Fruit fly (Drosophila melanogaster) whole organism, embryonic: ENCODE data around the gene CG31313.
A peak's percentile ranks its signal among the peaks of the same experiment; 100 is the strongest.

ENCODE experiments used
- Atf-2 ChIP-seq: fragments of 200-800 bp; sonication (Bioruptor generic); optimal IDR thresholded peaks from 2 replicates; lab custom pipeline; 2016; ENCODE audit warnings: missing biosample characterization, missing genetic modification characterization
- Bdp1 ChIP-seq: fragments of 200-800 bp; sonication (Bioruptor generic); optimal IDR thresholded peaks from 3 replicates; lab custom pipeline; 2016; ENCODE audit warnings: missing biosample characterization, missing genetic modification characterization
- CG11398 ChIP-seq: fragments of 200-800 bp; sonication (Bioruptor generic); optimal IDR thresholded peaks from 2 replicates; lab custom pipeline; 2016; ENCODE audit warnings: missing biosample characterization, missing genetic modification characterization
- CG12769 ChIP-seq: fragments of 200-800 bp; sonication (Bioruptor generic); optimal IDR thresholded peaks from 2 replicates; lab custom pipeline; 2019; ENCODE audit warnings: missing biosample characterization, mild to moderate bottlenecking, missing genetic modification characterization, moderate library complexity
- CG14860 ChIP-seq: fragments of 200-800 bp; sonication (Bioruptor generic); IDR thresholded peaks from 3 replicates; pipeline ENCODE4 v1.3.6; 2022; ENCODE audit warnings: missing biosample characterization, missing genetic modification characterization; ENCODE audit not compliant: partially characterized antibody
- CG14965 ChIP-seq: fragments of 200-800 bp; sonication (Bioruptor generic); optimal IDR thresholded peaks from 2 replicates; lab custom pipeline; 2016; ENCODE audit warnings: missing biosample characterization, missing genetic modification characterization, borderline replicate concordance
- CG15011 ChIP-seq: fragments of 200-800 bp; sonication (Bioruptor generic); optimal IDR thresholded peaks from 3 replicates; lab custom pipeline; 2018; ENCODE audit warnings: missing biosample characterization, mild to moderate bottlenecking, missing genetic modification characterization
- CG16815 ChIP-seq: fragments of 200-800 bp; sonication (Bioruptor generic); optimal IDR thresholded peaks from 3 replicates; lab custom pipeline; 2017; ENCODE audit warnings: missing biosample characterization, mild to moderate bottlenecking, missing genetic modification characterization
- CG17612 ChIP-seq: fragments of 200-800 bp; sonication (Bioruptor generic); IDR thresholded peaks from 2 replicates; pipeline ENCODE4 v1.3.6; 2022; ENCODE audit warnings: missing biosample characterization, missing genetic modification characterization
- CG17829 ChIP-seq: fragments of 200-800 bp; optimal IDR thresholded peaks from 2 replicates; lab custom pipeline; 2019; ENCODE audit warnings: missing biosample characterization, mild to moderate bottlenecking, missing genetic modification characterization, moderate library complexity
- CG34224 ChIP-seq: fragments of 200-800 bp; sonication (Bioruptor generic); IDR thresholded peaks from 3 replicates; pipeline ENCODE4 v1.3.6; 2022; ENCODE audit warnings: missing biosample characterization, missing genetic modification characterization; ENCODE audit not compliant: partially characterized antibody
- CG34422 ChIP-seq: fragments of 200-800 bp; sonication (Bioruptor generic); IDR thresholded peaks from 3 replicates; pipeline ENCODE4 v1.3.6; 2022; ENCODE audit warnings: missing biosample characterization, missing genetic modification characterization
- CG3847 ChIP-seq: fragments of 200-800 bp; sonication (Bioruptor generic); IDR thresholded peaks from 2 replicates; pipeline ENCODE4 v1.3.6; 2022; ENCODE audit warnings: missing biosample characterization, missing genetic modification characterization
- CG4360 ChIP-seq: fragments of 200-800 bp; sonication (Bioruptor generic); IDR thresholded peaks from 2 replicates; pipeline ENCODE4 v1.3.6; 2022; ENCODE audit warnings: missing biosample characterization, missing genetic modification characterization
- CG5953 ChIP-seq: fragments of 200-800 bp; sonication (Bioruptor generic); IDR thresholded peaks from 2 replicates; pipeline ENCODE4 v1.3.6; 2022; ENCODE audit warnings: missing biosample characterization, missing genetic modification characterization
- CG7372 ChIP-seq: fragments of 200-800 bp; sonication (Bioruptor generic); IDR thresholded peaks from 2 replicates; pipeline ENCODE4 v1.3.6; 2022; ENCODE audit warnings: missing biosample characterization, missing genetic modification characterization
- CG7556 ChIP-seq: fragments of 200-800 bp; sonication (Bioruptor generic); optimal IDR thresholded peaks from 2 replicates; lab custom pipeline; 2017; ENCODE audit warnings: missing biosample characterization, mild to moderate bottlenecking, missing genetic modification characterization
- CG7745 ChIP-seq: fragments of 200-800 bp; sonication (Bioruptor generic); optimal IDR thresholded peaks from 2 replicates; lab custom pipeline; 2018; ENCODE audit warnings: missing biosample characterization, mild to moderate bottlenecking, missing genetic modification characterization, moderate library complexity
- CG9609 ChIP-seq: fragments of 200-800 bp; sonication (Bioruptor generic); optimal IDR thresholded peaks from 3 replicates; lab custom pipeline; 2016; ENCODE audit warnings: missing biosample characterization, missing genetic modification characterization
- CG9727 ChIP-seq: fragments of 200-800 bp; sonication (Bioruptor generic); optimal IDR thresholded peaks from 3 replicates; lab custom pipeline; 2017; ENCODE audit warnings: missing biosample characterization, mild to moderate bottlenecking, missing genetic modification characterization
- Camta ChIP-seq: fragments of 200-800 bp; sonication (Bioruptor generic); optimal IDR thresholded peaks from 2 replicates; lab custom pipeline; 2016; ENCODE audit warnings: missing biosample characterization, missing genetic modification characterization
- Elba2 ChIP-seq: fragments of 200-800 bp; sonication (Bioruptor generic); optimal IDR thresholded peaks from 3 replicates; lab custom pipeline; 2016; ENCODE audit warnings: missing biosample characterization, missing genetic modification characterization
- Hr78 ChIP-seq, 2 experiments: fragments of 200-800 bp in 1 of 2; fragments of >200 bp in 1 of 2; sonication (Bioruptor generic) in 1 of 2; optimal IDR thresholded peaks; 2 replicates each; lab custom pipeline; 2017 to 2019; ENCODE audit warnings: missing biosample characterization in 2 of 2, missing genetic modification characterization in 2 of 2, mild to moderate bottlenecking in 1 of 2, moderate library complexity in 1 of 2
- Optix ChIP-seq: fragments of 200-800 bp; sonication (Bioruptor generic); IDR thresholded peaks from 3 replicates; pipeline ENCODE4 v1.3.6; 2022; ENCODE audit warnings: missing biosample characterization, missing genetic modification characterization
- Trl ChIP-seq, 3 experiments: fragments of >200 bp in 2 of 3; fragments of 200-800 bp in 1 of 3; sonication (Bioruptor generic) in 1 of 3; optimal IDR thresholded peaks; 2 replicates in 1 of 3; 3 replicates in 2 of 3; lab custom pipeline; 2016 to 2017; ENCODE audit warnings: missing biosample characterization in 1 of 3, missing genetic modification characterization in 1 of 3
- Vsx1 ChIP-seq: fragments of 200-800 bp; sonication (Bioruptor generic); optimal IDR thresholded peaks from 2 replicates; lab custom pipeline; 2017; ENCODE audit warnings: missing biosample characterization, mild to moderate bottlenecking, missing genetic modification characterization, missing genetic modification reagents
- abd-A ChIP-seq: fragments of 200-800 bp; sonication (Bioruptor generic); optimal IDR thresholded peaks from 3 replicates; lab custom pipeline; 2019; ENCODE audit warnings: missing biosample characterization, mild to moderate bottlenecking, missing genetic modification characterization, moderate library complexity
- ap ChIP-seq: fragments of 200-800 bp; sonication (Bioruptor generic); IDR thresholded peaks from 2 replicates; pipeline ENCODE4 v1.3.6; 2022; ENCODE audit warnings: missing biosample characterization, missing genetic modification characterization
- bigmax ChIP-seq: fragments of 200-800 bp; sonication (Bioruptor generic); optimal IDR thresholded peaks from 2 replicates; lab custom pipeline; 2018; ENCODE audit warnings: missing biosample characterization, mild to moderate bottlenecking, missing genetic modification characterization
- caup ChIP-seq: fragments of 200-800 bp; sonication (Bioruptor generic); optimal IDR thresholded peaks from 3 replicates; lab custom pipeline; 2017; ENCODE audit warnings: missing biosample characterization, mild to moderate bottlenecking, missing genetic modification characterization, moderate library complexity; ENCODE audit not compliant: severe bottlenecking
- ci ChIP-seq: fragments of 200-800 bp; sonication (Bioruptor generic); IDR thresholded peaks from 3 replicates; pipeline ENCODE4 v1.3.6; 2022; ENCODE audit warnings: missing biosample characterization, missing genetic modification characterization
- da ChIP-seq: fragments of 200-800 bp; sonication (Bioruptor generic); optimal IDR thresholded peaks from 2 replicates; lab custom pipeline; 2016; ENCODE audit warnings: missing biosample characterization, missing genetic modification characterization
- dm ChIP-seq: fragments of 200-800 bp; sonication (Bioruptor generic); optimal IDR thresholded peaks from 3 replicates; lab custom pipeline; 2016; ENCODE audit warnings: missing biosample characterization, missing genetic modification characterization
- fd64A ChIP-seq: fragments of 200-800 bp; sonication (Bioruptor generic); optimal IDR thresholded peaks from 3 replicates; lab custom pipeline; 2018; ENCODE audit warnings: missing biosample characterization, mild to moderate bottlenecking, missing genetic modification characterization
- gce ChIP-seq: fragments of 200-800 bp; sonication (Bioruptor generic); IDR thresholded peaks from 3 replicates; pipeline ENCODE4 v1.3.6; 2022; ENCODE audit warnings: missing biosample characterization, missing genetic modification characterization
- gcm2 ChIP-seq: fragments of 200-800 bp; sonication (Bioruptor generic); optimal IDR thresholded peaks from 2 replicates; lab custom pipeline; 2016; ENCODE audit warnings: missing biosample characterization, missing genetic modification characterization
- gem ChIP-seq: fragments of 200-800 bp; sonication (Bioruptor generic); optimal IDR thresholded peaks from 2 replicates; lab custom pipeline; 2019; ENCODE audit warnings: missing biosample characterization, mild to moderate bottlenecking, missing genetic modification characterization, moderate library complexity
- her ChIP-seq: fragments of 200-800 bp; sonication (Bioruptor generic); optimal IDR thresholded peaks from 2 replicates; lab custom pipeline; 2016; ENCODE audit warnings: missing biosample characterization, missing genetic modification characterization
- hth ChIP-seq: fragments of >200 bp; optimal IDR thresholded peaks from 2 replicates; lab custom pipeline; 2017; ENCODE audit warnings: inconsistent platforms
- jumu ChIP-seq: fragments of 200-800 bp; sonication (Bioruptor generic); optimal IDR thresholded peaks from 3 replicates; lab custom pipeline; 2016; ENCODE audit warnings: missing biosample characterization, missing genetic modification characterization
- lbe ChIP-seq: fragments of 200-800 bp; sonication (Bioruptor generic); optimal IDR thresholded peaks from 2 replicates; lab custom pipeline; 2016; ENCODE audit warnings: missing biosample characterization, mild to moderate bottlenecking, missing genetic modification characterization
- mam ChIP-seq: fragments of 200-800 bp; sonication (Bioruptor generic); optimal IDR thresholded peaks from 3 replicates; lab custom pipeline; 2016; ENCODE audit warnings: missing biosample characterization, missing genetic modification characterization
- oc ChIP-seq: fragments of 200-800 bp; sonication (Bioruptor generic); optimal IDR thresholded peaks from 2 replicates; lab custom pipeline; 2018; ENCODE audit warnings: missing biosample characterization, mild to moderate bottlenecking, missing genetic modification characterization, moderate library complexity
- ro ChIP-seq: fragments of 200-800 bp; sonication (Bioruptor generic); IDR thresholded peaks from 2 replicates; pipeline ENCODE4 v1.3.6; 2022; ENCODE audit warnings: missing biosample characterization, missing genetic modification characterization
- sc ChIP-seq, 3 experiments: fragments of >200 bp in 2 of 3; fragments of 200-800 bp in 1 of 3; sonication (Bioruptor generic) in 1 of 3; optimal IDR thresholded peaks; 2 replicates in 2 of 3; 3 replicates in 1 of 3; lab custom pipeline; 2017; ENCODE audit warnings: mild to moderate bottlenecking in 1 of 3, missing biosample characterization in 1 of 3, missing genetic modification characterization in 1 of 3, missing genetic modification reagents in 1 of 3
- slbo ChIP-seq: fragments of 200-800 bp; sonication (Bioruptor generic); IDR thresholded peaks from 2 replicates; pipeline ENCODE4 v1.3.6; 2022; ENCODE audit warnings: missing biosample characterization, missing genetic modification characterization
- twi ChIP-seq: fragments of 200-800 bp; optimal IDR thresholded peaks from 2 replicates; lab custom pipeline; 2019; ENCODE audit warnings: missing biosample characterization, mild to moderate bottlenecking, missing genetic modification characterization, moderate library complexity
- vvl ChIP-seq: fragments of 200-800 bp; sonication (Bioruptor generic); IDR thresholded peaks from 2 replicates; pipeline ENCODE4 v1.3.6; 2022; ENCODE audit warnings: missing biosample characterization, missing genetic modification characterization
- zen ChIP-seq: fragments of 200-800 bp; sonication (Bioruptor generic); optimal IDR thresholded peaks from 3 replicates; lab custom pipeline; 2018; ENCODE audit warnings: missing biosample characterization, mild to moderate bottlenecking, missing genetic modification characterization, moderate library complexity

CG31313 gene

DNA sequence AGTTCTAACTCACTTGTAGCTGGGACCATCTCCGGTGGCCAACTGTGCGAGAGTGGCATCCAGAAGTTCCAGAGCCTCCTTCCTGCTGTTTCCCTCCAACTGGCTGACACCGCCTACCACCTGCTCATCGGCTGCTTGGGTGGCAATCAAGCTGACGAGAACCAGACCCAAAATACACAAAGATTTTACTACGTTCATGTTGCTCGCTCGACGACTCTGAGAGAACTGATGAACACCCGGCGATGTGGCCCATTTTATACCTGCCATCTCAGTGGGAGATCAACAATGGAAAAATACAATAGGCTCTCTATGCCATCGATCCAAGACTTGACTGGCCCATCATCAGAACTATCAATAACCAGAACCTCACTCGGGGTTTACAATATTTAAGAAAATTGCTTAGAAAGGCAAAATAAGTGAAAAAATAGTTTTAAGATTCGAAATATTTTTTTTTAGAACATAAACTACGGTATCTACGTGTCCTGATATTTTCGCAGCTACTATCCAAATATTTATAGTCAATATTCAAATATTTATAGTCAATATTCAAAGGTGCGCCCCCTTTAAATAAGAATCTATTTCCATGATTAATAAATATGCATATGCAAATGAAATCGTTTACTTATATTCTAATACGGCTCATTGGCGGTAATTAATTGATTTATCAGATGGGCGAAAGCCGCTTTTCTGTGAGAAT, 2.3 kb upstream of the CG31313 start, which contains the start of gene Cys (continued):
- TF ChIP-seq gem (tag; lab: Kevin White, UChicago) (peak; percentile 52), abd-A (tag; lab: Kevin White, UChicago) (peak; percentile 31), Atf-2 (GFP tag; lab: Kevin White, UChicago) (no peak), ro (GFP tag; lab: Robert Waterston, UW) (no peak), CG12769 (tag; lab: Kevin White, UChicago) (peak; percentile 89), CG3847 (GFP tag; lab: Robert Waterston, UW) (peak; percentile 16; the same call in 1 of the 2 replicates), fd64A (GFP tag; lab: Kevin White, UChicago) (no peak), Camta (GFP tag; lab: Kevin White, UChicago) (no peak), CG17612 (GFP tag; lab: Robert Waterston, UW) (no peak), twi (tag; lab: Kevin White, UChicago) (no peak), CG5953 (GFP tag; lab: Robert Waterston, UW) (no peak), hth (lab: Kevin White, UChicago) (no peak), ap (0 out of 2 replicates have a peak, but pooled peaks have one; percentile 39), CG11398 (GFP tag; lab: Kevin White, UChicago) (no peak), bigmax (peak; percentile 50), slbo (GFP tag; lab: Robert Waterston, UW) (peak; percentile 49), CG34224 (GFP tag; lab: Robert Waterston, UW) (no peak; the same call in 2 of the 3 replicates), Trl (optimal IDR thresholded peaks at IDR 0.05; lab: Kevin White, UChicago) (peak; percentile 18 to 43), Trl (GFP tag; optimal IDR thresholded peaks at IDR 0.05; lab: Kevin White, UChicago) (peak; percentile 51), CG16815 (no peak), dm (no peak), jumu (GFP tag; lab: Kevin White, UChicago) (no peak), CG7556 (GFP tag; lab: Kevin White, UChicago) (no peak), gcm2 (no peak), CG17829 (tag; lab: Kevin White, UChicago) (peak; percentile 1), CG7745 (tag; lab: Kevin White, UChicago) (no peak), ci (peak; percentile 70; the same call in 2 of the 3 replicates), vvl (no peak), caup (GFP tag; lab: Kevin White, UChicago) (no peak), sc (optimal IDR thresholded peaks at IDR 0.05; lab: Kevin White, UChicago) (no peak), sc (GFP tag; optimal IDR thresholded peaks at IDR 0.05; lab: Kevin White, UChicago) (peak; percentile 19), Vsx1 (GFP tag; lab: Kevin White, UChicago) (peak; percentile 38), CG9609 (GFP tag; lab: Kevin White, UChicago) (no peak), Elba2 (GFP tag; lab: Kevin White, UChicago) (no peak), CG4360 (GFP tag; lab: Robert Waterston, UW) (no peak), Optix (GFP tag; lab: Robert Waterston, UW) (no peak), lbe (GFP tag; lab: Kevin White, UChicago) (no peak), her (GFP tag; lab: Kevin White, UChicago) (peak; percentile 13), Bdp1 (GFP tag; lab: Kevin White, UChicago) (no peak), CG7372 (no peak), Hr78 (GFP tag; optimal IDR thresholded peaks at IDR 0.05; lab: Kevin White, UChicago) (peak in 1 of 2 experiments; percentile 74), zen (tag; lab: Kevin White, UChicago) (peak; percentile 54), mam (no peak), da (GFP tag; lab: Kevin White, UChicago) (peak; percentile 42), CG34422 (no peak), oc (tag; lab: Kevin White, UChicago) (no peak), CG14860 (GFP tag; lab: Robert Waterston, UW) (no peak), CG15011 (no peak), CG14965 (GFP tag; lab: Kevin White, UChicago) (no peak), CG9727 (GFP tag; lab: Kevin White, UChicago) (peak; percentile 7), gce (GFP tag; lab: Robert Waterston, UW) (no peak)
